In genomic region chrII:6524501-6524977, ce11 we compare ENCODE assay signal across 1 worm cellular context.
TF ChIP-seq lines count a peak whose summit lies in the region.

TSS of gene C56E6.2 (plus strand) at chrII:6524927.

TF ChIP-seq in whole organism, L4 larva, 104 proteins besides CTCF, POLR2A, EP300 and RAD21 (continued from another document):
- TF ChIP-seq tag-97 (GFP tag; IDR thresholded peaks at IDR 0.05; lab: Robert Waterston, UW) (no peak), daf-16 (GFP tag; optimal IDR thresholded peaks at IDR 0.05; lab: Kevin White, UChicago) (no peak), daf-16 (tag; optimal IDR thresholded peaks at IDR 0.05; lab: Kevin White, UChicago) (peak; percentile 72), ctbp-1 (GFP tag; IDR thresholded peaks at IDR 0.05; lab: Robert Waterston, UW) (no peak), hmg-1.1 (GFP tag; IDR thresholded peaks at IDR 0.05; lab: Robert Waterston, UW) (no peak), T20F7.1 (GFP tag; optimal IDR thresholded peaks at IDR 0.05; lab: Kevin White, UChicago) (no peak), dmd-8 (GFP tag; IDR thresholded peaks at IDR 0.05; lab: Robert Waterston, UW) (no peak), dmd-6 (GFP tag; IDR thresholded peaks at IDR 0.05; lab: Robert Waterston, UW) (0 out of 2 replicates have a peak, but pooled peaks have one; percentile 32), ceh-44 (GFP tag; IDR thresholded peaks at IDR 0.05; lab: Robert Waterston, UW) (no peak), hif-1 (tag; optimal IDR thresholded peaks at IDR 0.05; lab: Kevin White, UChicago) (no peak), ama-1 (optimal IDR thresholded peaks at IDR 0.05; lab: Kevin White, UChicago) (no peak), ceh-28 (tag; optimal IDR thresholded peaks at IDR 0.05; lab: Kevin White, UChicago) (no peak)
